Worm (Caenorhabditis elegans): ENCODE measurements around the gene C34F6.7.

Gene C34F6.7

ce11 chrX:11206953-11207352, 8.3 kb downstream of the C34F6.7 start, which contains the start of gene hst-2:
Gene hst-2, minus strand, starts transcription at chrX:11207155.
- TF ChIP-seq nhr-21 (tag; optimal IDR thresholded peaks at IDR 0.05) = peak; percentile 92
- TF ChIP-seq aly-2 (tag; optimal IDR thresholded peaks at IDR 0.05) = no peak
- TF ChIP-seq F13H6.1 (tag; optimal IDR thresholded peaks at IDR 0.05) = peak; percentile 93
- peak; percentile 15 for TF ChIP-seq ama-1 (optimal IDR thresholded peaks at IDR 0.05)
- TF ChIP-seq unc-62 (GFP tag; optimal IDR thresholded peaks at IDR 0.05) = peak; percentile 3
- TF ChIP-seq zag-1 (tag; optimal IDR thresholded peaks at IDR 0.05) = peak; percentile 39
- TF ChIP-seq unc-55 (GFP tag; optimal IDR thresholded peaks at IDR 0.05) = peak; percentile 94
- peak; percentile 34 for TF ChIP-seq R02D3.7 (tag; optimal IDR thresholded peaks at IDR 0.05)
- TF ChIP-seq nhr-129 (tag; optimal IDR thresholded peaks at IDR 0.05) = peak; percentile 90
- TF ChIP-seq alr-1 (tag; optimal IDR thresholded peaks at IDR 0.05) = no peak
- peak; percentile 61 for TF ChIP-seq blmp-1 (tag; optimal IDR thresholded peaks at IDR 0.05; ENCODE audit: insufficient read depth)
- TF ChIP-seq ceh-16 (tag; optimal IDR thresholded peaks at IDR 0.05) = no peak
- TF ChIP-seq ZK546.5 (tag; optimal IDR thresholded peaks at IDR 0.05) = no peak
- peak; percentile 86 for TF ChIP-seq egl-27 (tag; optimal IDR thresholded peaks at IDR 0.05)
- peak; percentile 95 for TF ChIP-seq nhr-25 (tag; optimal IDR thresholded peaks at IDR 0.05)
- TF ChIP-seq nhr-23 (tag; optimal IDR thresholded peaks at IDR 0.05) = no peak
- TF ChIP-seq nhr-77 (tag; optimal IDR thresholded peaks at IDR 0.05) = peak; percentile 75
- no peak for TF ChIP-seq ceh-82 (tag; optimal IDR thresholded peaks at IDR 0.05)
- no peak for TF ChIP-seq peb-1 (tag; optimal IDR thresholded peaks at IDR 0.05)
- TF ChIP-seq lin-13 (GFP tag; optimal IDR thresholded peaks at IDR 0.05) = peak; percentile 88
- peak; percentile 94 for TF ChIP-seq crh-2 (tag; optimal IDR thresholded peaks at IDR 0.05)
- TF ChIP-seq nhr-237 (tag; optimal IDR thresholded peaks at IDR 0.05) = peak; percentile 53
- TF ChIP-seq lin-11 (tag; optimal IDR thresholded peaks at IDR 0.05) = peak; percentile 46
- no peak for TF ChIP-seq elt-3 (tag; optimal IDR thresholded peaks at IDR 0.05)
- TF ChIP-seq unc-39 (tag; optimal IDR thresholded peaks at IDR 0.05) = no peak
- no peak for TF ChIP-seq ztf-11 (tag; optimal IDR thresholded peaks at IDR 0.05)
- TF ChIP-seq sma-3 (GFP tag; optimal IDR thresholded peaks at IDR 0.05) = peak; percentile 92
- peak; percentile 37 for TF ChIP-seq snpc-4 (tag; optimal IDR thresholded peaks at IDR 0.05)
- TF ChIP-seq mab-5 (tag; optimal IDR thresholded peaks at IDR 0.05) = peak; percentile 91
- peak; percentile 80 for TF ChIP-seq sem-4 (tag; optimal IDR thresholded peaks at IDR 0.05)
- peak; percentile 92 for TF ChIP-seq nhr-6 (tag; optimal IDR thresholded peaks at IDR 0.05)
- peak; percentile 97 for TF ChIP-seq sma-9 (GFP tag; optimal IDR thresholded peaks at IDR 0.05)
- no peak for TF ChIP-seq sma-9 (tag; optimal IDR thresholded peaks at IDR 0.05)
- TF ChIP-seq ztf-1 (GFP tag; conservative IDR thresholded peaks at IDR 0.05) = no peak
- peak; percentile 76 for TF ChIP-seq ztf-4 (tag; optimal IDR thresholded peaks at IDR 0.05)
- peak in 1 of 2 experiments; percentile 66 for TF ChIP-seq mdl-1 (tag; optimal IDR thresholded peaks at IDR 0.05)
- no peak for TF ChIP-seq C34F6.9 (tag; optimal IDR thresholded peaks at IDR 0.05)
- TF ChIP-seq fos-1 (tag; optimal IDR thresholded peaks at IDR 0.05) = peak; percentile 77
- TF ChIP-seq gmeb-1 (tag; optimal IDR thresholded peaks at IDR 0.05) = peak; percentile 89
- TF ChIP-seq Y55F3AM.14 (GFP tag; optimal IDR thresholded peaks at IDR 0.05) = no peak
- TF ChIP-seq mbf-1 (tag; optimal IDR thresholded peaks at IDR 0.05) = no peak
- no peak for TF ChIP-seq nhr-11 (tag; optimal IDR thresholded peaks at IDR 0.05)
- TF ChIP-seq lin-39 (tag; optimal IDR thresholded peaks at IDR 0.05) = peak; percentile 10
- peak; percentile 60 for TF ChIP-seq nhr-10 (tag; optimal IDR thresholded peaks at IDR 0.05)
- no peak for TF ChIP-seq skn-1 (tag; optimal IDR thresholded peaks at IDR 0.05)
- peak; percentile 6 for TF ChIP-seq nhr-12 (tag; optimal IDR thresholded peaks at IDR 0.05)
- no peak for TF ChIP-seq elt-1 (tag; optimal IDR thresholded peaks at IDR 0.05)
- peak; percentile 50 for TF ChIP-seq dmd-4 (tag; optimal IDR thresholded peaks at IDR 0.05)
- TF ChIP-seq lsy-2 (tag; optimal IDR thresholded peaks at IDR 0.05) = peak; percentile 79 to 94

All from whole organism, L2 larva.